Worm (Caenorhabditis elegans) whole organism, L1 larva: Measurements from ENCODE around the gene dve-1.

Experiments used
- C04F5.9 ChIP-seq: sonication (generic microtip); optimal IDR thresholded peaks from 2 replicates; lab custom pipeline; 2016; ENCODE audit warnings: missing genetic modification characterization, missing compliant biosample characterization
- C16A3.4 ChIP-seq: fragments of 150-350 bp; optimal IDR thresholded peaks from 2 replicates; lab custom pipeline; 2014; ENCODE audit warnings: missing biosample characterization, missing genetic modification characterization
- C34B4.2 ChIP-seq: sonication (generic microtip); optimal IDR thresholded peaks from 2 replicates; lab custom pipeline; 2017; ENCODE audit warnings: mild to moderate bottlenecking, missing genetic modification characterization, missing compliant biosample characterization
- aha-1 ChIP-seq: fragments of 150-350 bp; optimal IDR thresholded peaks from 2 replicates; lab custom pipeline; 2014; ENCODE audit warnings: missing biosample characterization, missing genetic modification characterization
- alr-1 ChIP-seq: fragments of 200-800 bp; sonication (Bioruptor generic); optimal IDR thresholded peaks from 2 replicates; lab custom pipeline; 2018; ENCODE audit warnings: borderline replicate concordance, mild to moderate bottlenecking, missing genetic modification characterization, missing compliant biosample characterization
- blmp-1 ChIP-seq: fragments of 150-350 bp; optimal IDR thresholded peaks from 2 replicates; lab custom pipeline; 2014; ENCODE audit warnings: missing biosample characterization, missing genetic modification characterization
- ceh-63 ChIP-seq: fragments of 200-800 bp; sonication (Bioruptor generic); optimal IDR thresholded peaks from 2 replicates; lab custom pipeline; 2018; ENCODE audit warnings: mild to moderate bottlenecking, missing genetic modification characterization, missing compliant biosample characterization
- ceh-8 ChIP-seq: fragments of 200-800 bp; sonication (Bioruptor generic); optimal IDR thresholded peaks from 2 replicates; lab custom pipeline; 2018; ENCODE audit warnings: mild to moderate bottlenecking, missing genetic modification characterization, moderate library complexity, missing compliant biosample characterization
- ceh-82 ChIP-seq, 3 experiments: fragments of 150-350 bp in 1 of 3; sonication (generic microtip) in 2 of 3; optimal IDR thresholded peaks; 2 replicates each; lab custom pipeline; 2014 to 2017; ENCODE audit warnings: missing biosample characterization in 3 of 3, missing genetic modification characterization in 3 of 3
- ceh-90 ChIP-seq: sonication (generic microtip); optimal IDR thresholded peaks from 2 replicates; lab custom pipeline; 2016; ENCODE audit warnings: missing genetic modification characterization, missing compliant biosample characterization
- dpl-1 ChIP-seq, 3 experiments: fragments of 150-350 bp in 2 of 3; sonication (generic microtip) in 1 of 3; optimal IDR thresholded peaks; 2 replicates each; lab custom pipeline; 2014 to 2017; ENCODE audit warnings: missing biosample characterization in 3 of 3, missing genetic modification characterization in 3 of 3, missing genetic modification reagents in 3 of 3
- efl-1 ChIP-seq, 4 experiments: fragments of 150-350 bp; optimal IDR thresholded peaks in 3 of 4; peaks in 1 of 4; 1 replicate in 1 of 4; 2 replicates in 3 of 4; lab custom pipeline; 2014; ENCODE audit warnings: missing biosample characterization in 2 of 4, missing genetic modification characterization in 2 of 4, missing genetic modification reagents in 2 of 4
- elt-2 ChIP-seq: sonication (generic microtip); optimal IDR thresholded peaks from 2 replicates; lab custom pipeline; 2016; ENCODE audit warnings: missing genetic modification characterization, mild to moderate bottlenecking, inconsistent platforms, missing compliant biosample characterization, missing genetic modification reagents
- elt-3 ChIP-seq, 6 experiments: fragments of 150-350 bp in 1 of 6; sonication (generic microtip); optimal IDR thresholded peaks; 2 replicates each; lab custom pipeline; 2017 to 2018; ENCODE audit warnings: missing biosample characterization in 6 of 6, missing genetic modification characterization in 6 of 6, inconsistent platforms in 1 of 6
- ets-5 ChIP-seq: fragments of 200-800 bp; sonication (Bioruptor generic); IDR thresholded peaks from 2 replicates; pipeline ENCODE4 v1.3.6; 2022; ENCODE audit warnings: missing genetic modification characterization, missing compliant biosample characterization
- grh-1 ChIP-seq: fragments of 200-800 bp; sonication (Bioruptor generic); IDR thresholded peaks from 2 replicates; pipeline ENCODE4 v1.3.6; 2022; ENCODE audit warnings: missing genetic modification reagents, missing genetic modification characterization, missing compliant biosample characterization
- hlh-17 ChIP-seq: fragments of 200-800 bp; sonication (Bioruptor generic); optimal IDR thresholded peaks from 2 replicates; lab custom pipeline; 2018; ENCODE audit warnings: missing genetic modification characterization, mild to moderate bottlenecking, missing compliant biosample characterization, moderate library complexity, borderline replicate concordance
- jun-1 ChIP-seq: fragments of 150-350 bp; optimal IDR thresholded peaks from 2 replicates; lab custom pipeline; 2014; ENCODE audit warnings: missing biosample characterization, missing genetic modification reagents, missing genetic modification characterization
- lin-13 ChIP-seq: fragments of 150-350 bp; optimal IDR thresholded peaks from 2 replicates; lab custom pipeline; 2014; ENCODE audit warnings: missing biosample characterization, missing genetic modification reagents, missing genetic modification characterization
- lin-14 ChIP-seq: fragments of 200-800 bp; sonication (Bioruptor generic); optimal IDR thresholded peaks from 2 replicates; lab custom pipeline; 2018; ENCODE audit warnings: mild to moderate bottlenecking, missing genetic modification characterization, moderate library complexity, missing compliant biosample characterization
- lin-15B ChIP-seq: fragments of 150-350 bp; sonication (generic microtip); optimal IDR thresholded peaks from 3 replicates; lab custom pipeline; 2014; ENCODE audit warnings: missing biosample characterization, missing genetic modification characterization
- lin-35 ChIP-seq, 2 experiments: fragments of 150-350 bp; optimal IDR thresholded peaks; 2 replicates each; lab custom pipeline; 2014; ENCODE audit warnings: missing biosample characterization in 2 of 2, missing genetic modification characterization in 2 of 2, missing genetic modification reagents in 2 of 2
- lir-3 ChIP-seq: sonication (generic microtip); optimal IDR thresholded peaks from 2 replicates; lab custom pipeline; 2016; ENCODE audit warnings: mild to moderate bottlenecking, missing genetic modification characterization, moderate library complexity, missing compliant biosample characterization; ENCODE audit not compliant: poor library complexity
- mef-2 ChIP-seq: fragments of 150-350 bp; optimal IDR thresholded peaks from 2 replicates; lab custom pipeline; 2014; ENCODE audit warnings: missing biosample characterization, missing genetic modification characterization
- mep-1 ChIP-seq: fragments of 150-350 bp; optimal IDR thresholded peaks from 2 replicates; lab custom pipeline; 2014; ENCODE audit warnings: missing biosample characterization, missing genetic modification characterization
- nhr-12 ChIP-seq: sonication (generic microtip); optimal IDR thresholded peaks from 2 replicates; lab custom pipeline; 2017; ENCODE audit warnings: missing biosample characterization, missing genetic modification characterization
- nhr-28 ChIP-seq: fragments of 150-350 bp; optimal IDR thresholded peaks from 2 replicates; lab custom pipeline; 2014; ENCODE audit warnings: missing biosample characterization, missing genetic modification characterization
- nhr-71 ChIP-seq: sonication (generic microtip); optimal IDR thresholded peaks from 2 replicates; lab custom pipeline; 2016; ENCODE audit warnings: mild to moderate bottlenecking, missing genetic modification characterization, moderate library complexity, missing compliant biosample characterization
- nhr-85 ChIP-seq: sonication (generic microtip); peaks from one replicate; lab custom pipeline; 2016; ENCODE audit warnings: missing genetic modification characterization, inconsistent platforms, missing compliant biosample characterization
- nhr-90 ChIP-seq: sonication (generic microtip); optimal IDR thresholded peaks from 2 replicates; lab custom pipeline; 2016; ENCODE audit warnings: mild to moderate bottlenecking, missing genetic modification characterization, missing compliant biosample characterization; ENCODE audit not compliant: poor library complexity
- pax-3 ChIP-seq: fragments of 200-800 bp; sonication (Bioruptor generic); optimal IDR thresholded peaks from 2 replicates; lab custom pipeline; 2018; ENCODE audit warnings: mild to moderate bottlenecking, missing genetic modification characterization, moderate library complexity, missing compliant biosample characterization
- skn-1 ChIP-seq: fragments of 150-350 bp; optimal IDR thresholded peaks from 2 replicates; lab custom pipeline; 2014; ENCODE audit warnings: missing biosample characterization, missing genetic modification characterization
- snu-23 ChIP-seq: sonication (generic microtip); optimal IDR thresholded peaks from 2 replicates; lab custom pipeline; 2016; ENCODE audit warnings: missing genetic modification characterization, missing compliant biosample characterization
- sup-37 ChIP-seq: fragments of 200-800 bp; sonication (Bioruptor generic); optimal IDR thresholded peaks from 2 replicates; lab custom pipeline; 2018; ENCODE audit warnings: mild to moderate bottlenecking, missing genetic modification characterization, missing compliant biosample characterization
- unc-62 ChIP-seq: fragments of 150-350 bp; optimal IDR thresholded peaks from 2 replicates; lab custom pipeline; 2014; ENCODE audit warnings: missing biosample characterization, missing genetic modification reagents, missing genetic modification characterization
- unc-86 ChIP-seq: sonication (generic microtip); optimal IDR thresholded peaks from 2 replicates; lab custom pipeline; 2016; ENCODE audit warnings: missing genetic modification characterization, missing compliant biosample characterization

Gene dve-1

ce11 chrX:460351-460750 is 26.7 kb upstream of the dve-1 start, which contains the start of gene aagr-4:
Gene aagr-4, plus strand, starts transcription at chrX:460651.
- TF ChIP-seq nhr-85 = peak; percentile 18
- no peak for TF ChIP-seq hlh-17
- no peak for TF ChIP-seq C34B4.2 (tag; lab: Kevin White, UChicago)
- no peak for TF ChIP-seq ceh-8
- no peak for TF ChIP-seq skn-1
- peak; percentile 44 for TF ChIP-seq blmp-1 (tag; lab: Kevin White, UChicago)
- TF ChIP-seq, all 84 proteins: peak for 2

ce11 chrX:459316-459715 is 25.7 kb upstream of the dve-1 start:
- TF ChIP-seq lin-15B (tag; lab: Kevin White, UChicago) (no peak), unc-86 (tag; lab: Kevin White, UChicago) (no peak), lin-13 (no peak), lir-3 (tag; lab: Kevin White, UChicago) (no peak), C04F5.9 (tag; lab: Kevin White, UChicago) (no peak), ceh-8 (no peak), pax-3 (tag; lab: Kevin White, UChicago) (no peak), C16A3.4 (tag; lab: Kevin White, UChicago) (no peak), unc-62 (GFP tag; lab: Kevin White, UChicago) (no peak)

ce11 chrX:457139-457802 is 23.7 kb upstream of the dve-1 start, which contains the start of gene abu-12:
Gene abu-12, minus strand, starts transcription at chrX:457610.
- TF ChIP-seq nhr-12 (no peak), efl-1 (optimal IDR thresholded peaks at IDR 0.05; lab: Kevin White, UChicago) (no peak), efl-1 (GFP tag; optimal IDR thresholded peaks at IDR 0.05 in 1 of 2; lab: Kevin White, UChicago) (peak in 1 of 2 experiments; percentile 74)

ce11 chrX:449820-450219 is 16.2 kb upstream of the dve-1 start, which contains the start of gene F52D1.2:
Gene F52D1.2, minus strand, starts transcription at chrX:450212.
- no peak for TF ChIP-seq ceh-82 (tag; optimal IDR thresholded peaks at IDR 0.05; lab: Kevin White, UChicago)
- no peak for TF ChIP-seq dpl-1 (GFP tag; optimal IDR thresholded peaks at IDR 0.05; lab: Kevin White, UChicago)
- no peak for TF ChIP-seq ceh-63 (GFP tag; lab: Kevin White, UChicago)
- no peak for TF ChIP-seq mep-1
- TF ChIP-seq elt-3 (tag; optimal IDR thresholded peaks at IDR 0.05; lab: Kevin White, UChicago) = no peak
- TF ChIP-seq lin-15B (tag; lab: Kevin White, UChicago) = no peak
- TF ChIP-seq sup-37 (GFP tag; lab: Kevin White, UChicago) = no peak
- TF ChIP-seq nhr-28 (tag; lab: Kevin White, UChicago) = no peak
- TF ChIP-seq ets-5 (GFP tag; lab: Robert Waterston, UW) = no peak
- no peak for TF ChIP-seq alr-1 (tag; lab: Kevin White, UChicago)
- no peak for TF ChIP-seq efl-1 (optimal IDR thresholded peaks at IDR 0.05; lab: Kevin White, UChicago)
- TF ChIP-seq efl-1 (GFP tag; optimal IDR thresholded peaks at IDR 0.05 in 1 of 2; lab: Kevin White, UChicago) = no peak
- no peak for TF ChIP-seq lin-14 (GFP tag; lab: Kevin White, UChicago)
- no peak for TF ChIP-seq grh-1
- TF ChIP-seq, all 84 proteins: peak for 0

- no peak for TF ChIP-seq ceh-90
- no peak for TF ChIP-seq alr-1 (tag; lab: Kevin White, UChicago)
- TF ChIP-seq nhr-90 (tag; lab: Kevin White, UChicago) = peak; percentile 40
- no peak for TF ChIP-seq ceh-8
- no peak for TF ChIP-seq mef-2 (tag; lab: Kevin White, UChicago)
- TF ChIP-seq elt-2 (tag; lab: Kevin White, UChicago) = peak; percentile 92
- no peak for TF ChIP-seq snu-23
- TF ChIP-seq aha-1 (tag; lab: Kevin White, UChicago) = no peak
- TF ChIP-seq jun-1 = peak; percentile 33
- peak; percentile 8 for TF ChIP-seq nhr-71
- peak in 1 of 2 experiments; percentile 38 for TF ChIP-seq lin-35 (GFP tag; optimal IDR thresholded peaks at IDR 0.05; lab: Kevin White, UChicago)
- no peak for TF ChIP-seq lin-14 (GFP tag; lab: Kevin White, UChicago)
- TF ChIP-seq, all 84 proteins: peak for 5
Measured at ce11 chrX:440420-440819, 6.8 kb upstream of the dve-1 start.
